Fruit fly (Drosophila melanogaster): ENCODE results near the gene CG3437.

dm6 chr3L:9502294-9502693 is 44.8 kb upstream of the CG3437 start:
- TF ChIP-seq topi (GFP tag; optimal IDR thresholded peaks at IDR 0.05) (no peak), dsx (GFP tag; optimal IDR thresholded peaks at IDR 0.05; ENCODE audit: poor library complexity, severe bottlenecking) (no peak)

All from whole organism, prepupa.